Worm (Caenorhabditis elegans): ENCODE measurements around the gene kqt-2.

ce11 chrX:8218653-8219052 is 27.5 kb downstream of the kqt-2 start, which contains the start of gene K02A6.4:
- no peak for TF ChIP-seq ztf-29 (GFP tag; IDR thresholded peaks at IDR 0.05)
- TF ChIP-seq klf-2 (GFP tag; conservative IDR thresholded peaks at IDR 0.05), result no peak
- no peak for TF ChIP-seq flt-1 (GFP tag; IDR thresholded peaks at IDR 0.05)
- TF ChIP-seq cog-1 (tag; optimal IDR thresholded peaks at IDR 0.05), result no peak
- no peak for TF ChIP-seq tab-1 (GFP tag; IDR thresholded peaks at IDR 0.05)
- no peak for TF ChIP-seq ref-1 (GFP tag; conservative IDR thresholded peaks at IDR 0.05)
- TF ChIP-seq T22C8.4 (GFP tag; IDR thresholded peaks at IDR 0.05), result no peak
- TF ChIP-seq med-1 (GFP tag; optimal IDR thresholded peaks at IDR 0.05; ENCODE audit: insufficient read depth), result no peak
- no peak for TF ChIP-seq ztf-23 (GFP tag; IDR thresholded peaks at IDR 0.05)

Data from whole organism, midembryonic.